Fruit fly (Drosophila melanogaster) whole organism, embryonic: ENCODE data around the gene CG12589.

Experiments
- Abd-B ChIP-seq: fragments of 200-800 bp; sonication (Bioruptor generic); optimal IDR thresholded peaks from 2 replicates; lab custom pipeline; 2018; ENCODE audit warnings: missing biosample characterization, mild to moderate bottlenecking, missing genetic modification characterization, moderate library complexity
- CG10274 ChIP-seq: fragments of 200-800 bp; sonication (Bioruptor generic); optimal IDR thresholded peaks from 3 replicates; lab custom pipeline; 2017; ENCODE audit warnings: missing biosample characterization, mild to moderate bottlenecking, missing genetic modification characterization
- CG15696 ChIP-seq: fragments of 200-800 bp; sonication (Bioruptor generic); optimal IDR thresholded peaks from 2 replicates; lab custom pipeline; 2019; ENCODE audit warnings: missing biosample characterization, mild to moderate bottlenecking, missing genetic modification characterization, moderate library complexity
- CG16815 ChIP-seq: fragments of 200-800 bp; sonication (Bioruptor generic); optimal IDR thresholded peaks from 3 replicates; lab custom pipeline; 2017; ENCODE audit warnings: missing biosample characterization, mild to moderate bottlenecking, missing genetic modification characterization
- CG17361 ChIP-seq: fragments of 200-800 bp; sonication (Bioruptor generic); IDR thresholded peaks from 3 replicates; pipeline ENCODE4 v1.3.6; 2022; ENCODE audit warnings: missing biosample characterization, missing genetic modification characterization
- CG18262 ChIP-seq: fragments of 200-800 bp; optimal IDR thresholded peaks from 3 replicates; lab custom pipeline; 2019; ENCODE audit warnings: missing biosample characterization, mild to moderate bottlenecking, missing genetic modification characterization, moderate library complexity
- CG2202 ChIP-seq: fragments of 200-800 bp; sonication (Bioruptor generic); optimal IDR thresholded peaks from 2 replicates; lab custom pipeline; 2018; ENCODE audit warnings: missing biosample characterization, mild to moderate bottlenecking, missing genetic modification characterization
- CG2712 ChIP-seq: fragments of 200-800 bp; optimal IDR thresholded peaks from 3 replicates; lab custom pipeline; 2019; ENCODE audit warnings: missing biosample characterization, mild to moderate bottlenecking, missing genetic modification characterization, moderate library complexity
- CG32772 ChIP-seq: fragments of 200-800 bp; sonication (Bioruptor generic); IDR thresholded peaks from 2 replicates; pipeline ENCODE4 v1.3.6; 2022; ENCODE audit warnings: missing biosample characterization, missing genetic modification characterization
- CG34422 ChIP-seq: fragments of 200-800 bp; sonication (Bioruptor generic); IDR thresholded peaks from 3 replicates; pipeline ENCODE4 v1.3.6; 2022; ENCODE audit warnings: missing biosample characterization, missing genetic modification characterization
- CG4328 ChIP-seq: fragments of 200-800 bp; sonication (Bioruptor generic); optimal IDR thresholded peaks from 3 replicates; lab custom pipeline; 2017; ENCODE audit warnings: missing biosample characterization, missing genetic modification reagents, missing genetic modification characterization
- CG4360 ChIP-seq: fragments of 200-800 bp; sonication (Bioruptor generic); IDR thresholded peaks from 2 replicates; pipeline ENCODE4 v1.3.6; 2022; ENCODE audit warnings: missing biosample characterization, missing genetic modification characterization
- CG4404 ChIP-seq: fragments of 200-800 bp; sonication (Bioruptor generic); IDR thresholded peaks from 2 replicates; pipeline ENCODE4 v1.3.6; 2022; ENCODE audit warnings: missing biosample characterization, missing genetic modification characterization
- CG8765 ChIP-seq: fragments of 200-800 bp; sonication (Bioruptor generic); IDR thresholded peaks from 2 replicates; pipeline ENCODE4 v1.3.6; 2022; ENCODE audit warnings: missing biosample characterization, missing genetic modification characterization
- CG9932 ChIP-seq: fragments of 200-800 bp; sonication (Bioruptor generic); IDR thresholded peaks from 2 replicates; pipeline ENCODE4 v1.3.6; 2022; ENCODE audit warnings: missing biosample characterization, missing genetic modification characterization
- D ChIP-seq, 2 experiments: fragments of 200-800 bp in 1 of 2; fragments of >200 bp in 1 of 2; sonication (Bioruptor generic) in 1 of 2; optimal IDR thresholded peaks; 2 replicates in 1 of 2; 3 replicates in 1 of 2; lab custom pipeline; 2017; ENCODE audit warnings: mild to moderate bottlenecking in 1 of 2, missing biosample characterization in 1 of 2, missing genetic modification characterization in 1 of 2, missing genetic modification reagents in 1 of 2
- D19A ChIP-seq: fragments of 200-800 bp; optimal IDR thresholded peaks from 3 replicates; lab custom pipeline; 2019; ENCODE audit warnings: missing biosample characterization, mild to moderate bottlenecking, missing genetic modification characterization, moderate library complexity
- Drgx ChIP-seq: fragments of 200-800 bp; sonication (Bioruptor generic); IDR thresholded peaks from 2 replicates; pipeline ENCODE4 v1.3.6; 2022; ENCODE audit warnings: missing biosample characterization, missing genetic modification characterization
- Gug ChIP-seq: fragments of 200-800 bp; sonication (Bioruptor generic); IDR thresholded peaks from 4 replicates; pipeline ENCODE4 v1.3.6; 2022; ENCODE audit warnings: missing biosample characterization, missing genetic modification characterization
- Kr ChIP-seq: fragments of 200-800 bp; sonication (Bioruptor generic); optimal IDR thresholded peaks from 2 replicates; lab custom pipeline; 2017; ENCODE audit warnings: missing biosample characterization, mild to moderate bottlenecking, missing genetic modification characterization
- Myb ChIP-seq: fragments of 200-800 bp; sonication (Bioruptor generic); optimal IDR thresholded peaks from 2 replicates; lab custom pipeline; 2016; ENCODE audit warnings: missing biosample characterization, missing genetic modification characterization
- Nf-YA ChIP-seq: fragments of 200-800 bp; sonication (Bioruptor generic); IDR thresholded peaks from 2 replicates; pipeline ENCODE4 v1.3.6; 2022; ENCODE audit warnings: missing biosample characterization, missing genetic modification characterization
- NfI ChIP-seq: fragments of 200-800 bp; sonication (Bioruptor generic); optimal IDR thresholded peaks from 3 replicates; lab custom pipeline; 2018; ENCODE audit warnings: missing biosample characterization, mild to moderate bottlenecking, missing genetic modification characterization, moderate library complexity
- Optix ChIP-seq: fragments of 200-800 bp; sonication (Bioruptor generic); IDR thresholded peaks from 3 replicates; pipeline ENCODE4 v1.3.6; 2022; ENCODE audit warnings: missing biosample characterization, missing genetic modification characterization
- Tbp ChIP-seq: fragments of >200 bp; optimal IDR thresholded peaks from 2 replicates; lab custom pipeline; 2018; ENCODE audit warnings: missing biosample characterization, missing genetic modification characterization
- Trl ChIP-seq, 3 experiments: fragments of >200 bp in 2 of 3; fragments of 200-800 bp in 1 of 3; sonication (Bioruptor generic) in 1 of 3; optimal IDR thresholded peaks; 2 replicates in 1 of 3; 3 replicates in 2 of 3; lab custom pipeline; 2016 to 2017; ENCODE audit warnings: missing biosample characterization in 1 of 3, missing genetic modification characterization in 1 of 3
- Xrp1 ChIP-seq: fragments of 200-800 bp; sonication (Bioruptor generic); IDR thresholded peaks from 2 replicates; pipeline ENCODE4 v1.3.6; 2022; ENCODE audit warnings: missing biosample characterization, missing genetic modification characterization
- ara ChIP-seq: fragments of 200-800 bp; sonication (Bioruptor generic); IDR thresholded peaks from 2 replicates; pipeline ENCODE4 v1.3.6; 2022; ENCODE audit warnings: missing biosample characterization, missing genetic modification characterization
- bigmax ChIP-seq: fragments of 200-800 bp; sonication (Bioruptor generic); optimal IDR thresholded peaks from 2 replicates; lab custom pipeline; 2018; ENCODE audit warnings: missing biosample characterization, mild to moderate bottlenecking, missing genetic modification characterization
- bsh ChIP-seq, 2 experiments: fragments of 200-800 bp; sonication (Bioruptor generic); optimal IDR thresholded peaks; 2 replicates each; lab custom pipeline; 2017 to 2018; ENCODE audit warnings: mild to moderate bottlenecking in 2 of 2, missing biosample characterization in 2 of 2, missing genetic modification characterization in 2 of 2, moderate library complexity in 1 of 2
- chm ChIP-seq: fragments of 200-800 bp; sonication (Bioruptor generic); IDR thresholded peaks from 2 replicates; pipeline ENCODE4 v1.3.6; 2022; ENCODE audit warnings: missing biosample characterization, missing genetic modification characterization
- chn ChIP-seq: fragments of 200-800 bp; sonication (Bioruptor generic); optimal IDR thresholded peaks from 2 replicates; lab custom pipeline; 2016; ENCODE audit warnings: missing biosample characterization, missing genetic modification characterization
- ci ChIP-seq: fragments of 200-800 bp; sonication (Bioruptor generic); IDR thresholded peaks from 3 replicates; pipeline ENCODE4 v1.3.6; 2022; ENCODE audit warnings: missing biosample characterization, missing genetic modification characterization
- crol ChIP-seq: fragments of 200-800 bp; sonication (Bioruptor generic); IDR thresholded peaks from 2 replicates; pipeline ENCODE4 v1.3.6; 2022; ENCODE audit warnings: missing biosample characterization, missing genetic modification characterization
- dmrt11E ChIP-seq: fragments of 200-800 bp; sonication (Bioruptor generic); optimal IDR thresholded peaks from 3 replicates; lab custom pipeline; 2018; ENCODE audit warnings: missing biosample characterization, mild to moderate bottlenecking, missing genetic modification characterization, moderate library complexity
- fd64A ChIP-seq: fragments of 200-800 bp; sonication (Bioruptor generic); optimal IDR thresholded peaks from 3 replicates; lab custom pipeline; 2018; ENCODE audit warnings: missing biosample characterization, mild to moderate bottlenecking, missing genetic modification characterization
- gem ChIP-seq: fragments of 200-800 bp; sonication (Bioruptor generic); optimal IDR thresholded peaks from 2 replicates; lab custom pipeline; 2019; ENCODE audit warnings: missing biosample characterization, mild to moderate bottlenecking, missing genetic modification characterization, moderate library complexity
- gsb-n ChIP-seq: fragments of 200-800 bp; sonication (Bioruptor generic); optimal IDR thresholded peaks from 3 replicates; lab custom pipeline; 2018; ENCODE audit warnings: missing biosample characterization, mild to moderate bottlenecking, missing genetic modification characterization
- ken ChIP-seq: fragments of 200-800 bp; sonication (Bioruptor generic); IDR thresholded peaks from 3 replicates; pipeline ENCODE4 v1.3.6; 2022; ENCODE audit warnings: missing biosample characterization, missing genetic modification characterization
- luna ChIP-seq: fragments of 200-800 bp; sonication (Bioruptor generic); optimal IDR thresholded peaks from 2 replicates; lab custom pipeline; 2016; ENCODE audit warnings: missing biosample characterization, missing genetic modification characterization
- nom ChIP-seq: fragments of 200-800 bp; sonication (Bioruptor generic); optimal IDR thresholded peaks from 2 replicates; lab custom pipeline; 2017; ENCODE audit warnings: missing biosample characterization, missing genetic modification characterization, mild to moderate bottlenecking, moderate library complexity, missing genetic modification reagents
- oc ChIP-seq: fragments of 200-800 bp; sonication (Bioruptor generic); optimal IDR thresholded peaks from 2 replicates; lab custom pipeline; 2018; ENCODE audit warnings: missing biosample characterization, mild to moderate bottlenecking, missing genetic modification characterization, moderate library complexity
- pnt ChIP-seq: fragments of 200-800 bp; sonication (Bioruptor generic); optimal IDR thresholded peaks from 3 replicates; lab custom pipeline; 2016; ENCODE audit warnings: missing biosample characterization, missing genetic modification characterization
- ranshi ChIP-seq: fragments of 200-800 bp; sonication (Bioruptor generic); IDR thresholded peaks from 2 replicates; pipeline ENCODE4 v1.3.6; 2022; ENCODE audit warnings: missing biosample characterization, missing genetic modification characterization
- row ChIP-seq: fragments of 200-800 bp; sonication (Bioruptor generic); IDR thresholded peaks from 3 replicates; pipeline ENCODE4 v1.3.6; 2022; ENCODE audit warnings: missing biosample characterization, missing genetic modification characterization
- sim ChIP-seq: fragments of 200-800 bp; sonication (Bioruptor generic); IDR thresholded peaks from 2 replicates; pipeline ENCODE4 v1.3.6; 2022; ENCODE audit warnings: missing biosample characterization, missing genetic modification characterization
- sqz ChIP-seq: fragments of 200-800 bp; sonication (Bioruptor generic); optimal IDR thresholded peaks from 3 replicates; lab custom pipeline; 2018; ENCODE audit warnings: missing biosample characterization, mild to moderate bottlenecking, missing genetic modification characterization
- zfh1 ChIP-seq: fragments of 200-800 bp; sonication (Bioruptor generic); IDR thresholded peaks from 3 replicates; pipeline ENCODE4 v1.3.6; 2022; ENCODE audit warnings: missing biosample characterization, missing genetic modification characterization

CG12589 gene

dm6 chr3R:5112409-5112808 lies 26.4 kb downstream of the CG12589 start:
- no peak for TF ChIP-seq chn (GFP tag; lab: Kevin White, UChicago)
- TF ChIP-seq luna (GFP tag; lab: Kevin White, UChicago): no peak
- TF ChIP-seq D19A: peak; percentile 96
- peak; percentile 22 for TF ChIP-seq CG10274 (GFP tag; lab: Kevin White, UChicago)
- TF ChIP-seq oc: no peak
- TF ChIP-seq ara: peak; percentile 15; the same call in 1 of the 2 replicates

DNA sequence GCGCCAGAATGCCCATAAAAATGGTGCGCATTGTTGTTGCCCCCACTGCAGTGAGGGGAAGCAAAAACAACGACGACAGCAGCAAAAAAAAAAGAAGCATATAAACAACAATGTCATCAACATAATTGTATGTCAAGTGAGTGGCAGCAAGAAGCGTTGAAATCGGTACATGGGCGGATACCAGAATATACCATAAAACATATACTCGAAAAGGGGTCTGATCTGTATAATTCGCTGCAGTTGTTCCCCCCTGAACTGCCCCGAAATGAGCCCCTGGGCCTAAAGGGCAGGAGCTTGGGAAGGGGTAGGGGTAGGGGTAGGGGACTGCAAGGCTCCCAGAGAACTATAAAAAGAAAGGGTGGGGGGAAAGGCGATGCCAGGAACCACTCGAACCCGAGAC lies 26.9 kb downstream of the CG12589 start:
- 0 out of 2 replicates have a peak, but pooled peaks have one; percentile 16 for TF ChIP-seq CG8765 (GFP tag; lab: Robert Waterston, UW)
- TF ChIP-seq ci (GFP tag; lab: Robert Waterston, UW): 0 out of 3 replicates have a peak, but pooled peaks have one; percentile 18
- TF ChIP-seq CG17361 (GFP tag; lab: Robert Waterston, UW): 0 out of 3 replicates have a peak, but pooled peaks have one; percentile 17
- TF ChIP-seq Trl (optimal IDR thresholded peaks at IDR 0.05; lab: Kevin White, UChicago): no peak
- TF ChIP-seq Trl (GFP tag; optimal IDR thresholded peaks at IDR 0.05; lab: Kevin White, UChicago): no peak
- peak; percentile 49; the same call in 1 of the 2 replicates for TF ChIP-seq ara
- peak; percentile 39 for TF ChIP-seq sqz (GFP tag; lab: Kevin White, UChicago)
- TF ChIP-seq CG4404 (GFP tag; lab: Robert Waterston, UW): 0 out of 2 replicates have a peak, but pooled peaks have one; percentile 17
- peak; percentile 28 for TF ChIP-seq CG2202
- TF ChIP-seq row (GFP tag; lab: Robert Waterston, UW): peak; percentile 45; the same call in 2 of the 3 replicates
- TF ChIP-seq Xrp1 (GFP tag; lab: Robert Waterston, UW): peak; percentile 44; the same call in 1 of the 2 replicates
- TF ChIP-seq ken (GFP tag; lab: Robert Waterston, UW): 0 out of 3 replicates have a peak, but pooled peaks have one; percentile 34
- TF ChIP-seq D (optimal IDR thresholded peaks at IDR 0.05; lab: Kevin White, UChicago): no peak
- TF ChIP-seq D (GFP tag; optimal IDR thresholded peaks at IDR 0.05; lab: Kevin White, UChicago): peak; percentile 9
- 0 out of 2 replicates have a peak, but pooled peaks have one; percentile 4 for TF ChIP-seq sim (GFP tag; lab: Robert Waterston, UW)
- no peak for TF ChIP-seq Tbp (GFP tag; lab: Kevin White, UChicago)
- peak; percentile 45; the same call in 1 of the 3 replicates for TF ChIP-seq zfh1 (GFP tag; lab: Robert Waterston, UW)
- TF ChIP-seq CG18262: peak; percentile 9
- TF ChIP-seq CG15696 (tag; lab: Kevin White, UChicago): peak; percentile 50
- TF ChIP-seq NfI (GFP tag; lab: Kevin White, UChicago): no peak
- TF ChIP-seq gsb-n: peak; percentile 5
- TF ChIP-seq ranshi (GFP tag; lab: Robert Waterston, UW): no peak
- peak; percentile 7 for TF ChIP-seq CG16815 (GFP tag; lab: Kevin White, UChicago)
- peak; percentile 82 for TF ChIP-seq crol
- peak; percentile 84 for TF ChIP-seq nom (GFP tag; lab: Kevin White, UChicago)
- peak; percentile 64 for TF ChIP-seq CG4360
- TF ChIP-seq CG2712 (tag; lab: Kevin White, UChicago): peak; percentile 17
- TF ChIP-seq gem (tag; lab: Kevin White, UChicago): peak; percentile 22
- peak; percentile 33 for TF ChIP-seq Kr (GFP tag; lab: Kevin White, UChicago)
- no peak for TF ChIP-seq CG9932
- peak; percentile 60; the same call in 1 of the 2 replicates for TF ChIP-seq chm (GFP tag; lab: Robert Waterston, UW)
- no peak for TF ChIP-seq Myb (GFP tag; lab: Kevin White, UChicago)
- peak; percentile 30 for TF ChIP-seq dmrt11E (tag; lab: Kevin White, UChicago)
- TF ChIP-seq Gug: peak; percentile 16; the same call in 1 of the 4 replicates
- TF ChIP-seq bsh (GFP tag; optimal IDR thresholded peaks at IDR 0.05; lab: Kevin White, UChicago): peak; percentile 2 to 26
- no peak for TF ChIP-seq fd64A (GFP tag; lab: Kevin White, UChicago)
- TF ChIP-seq CG34422 (GFP tag; lab: Robert Waterston, UW): 0 out of 3 replicates have a peak, but pooled peaks have one; percentile 26
- TF ChIP-seq pnt (GFP tag; lab: Kevin White, UChicago): no peak
- 0 out of 3 replicates have a peak, but pooled peaks have one; percentile 28 for TF ChIP-seq Optix (GFP tag; lab: Robert Waterston, UW)
- 0 out of 2 replicates have a peak, but pooled peaks have one; percentile 22 for TF ChIP-seq CG32772 (GFP tag; lab: Robert Waterston, UW)
- no peak for TF ChIP-seq CG4328 (GFP tag; lab: Kevin White, UChicago)
- peak; percentile 23; the same call in 1 of the 2 replicates for TF ChIP-seq Drgx (GFP tag; lab: Robert Waterston, UW)
- 0 out of 2 replicates have a peak, but pooled peaks have one; percentile 22 for TF ChIP-seq Nf-YA
- no peak for TF ChIP-seq bigmax (GFP tag; lab: Kevin White, UChicago)
- peak; percentile 5 for TF ChIP-seq Abd-B (GFP tag; lab: Kevin White, UChicago)
